Fruit fly (Drosophila melanogaster) whole organism, embryonic: ENCODE results near the gene CG9444.

Experiments
- Elba2 ChIP-seq: fragments of 200-800 bp; sonication (Bioruptor generic); optimal IDR thresholded peaks from 3 replicates; lab custom pipeline; 2016; ENCODE audit warnings: missing biosample characterization, missing genetic modification characterization
- en ChIP-seq: fragments of 200-800 bp; sonication (Bioruptor generic); optimal IDR thresholded peaks from 2 replicates; lab custom pipeline; 2016; ENCODE audit warnings: missing biosample characterization, missing genetic modification characterization
- phol ChIP-seq: fragments of 200-800 bp; sonication (Bioruptor generic); optimal IDR thresholded peaks from 3 replicates; lab custom pipeline; 2018; ENCODE audit warnings: missing biosample characterization, mild to moderate bottlenecking, missing genetic modification characterization, moderate library complexity

dm6 chr3R:9665405-9665804 is 18.7 kb downstream of the CG9444 start:
- TF ChIP-seq Elba2 (GFP tag; lab: Kevin White, UChicago), result no peak
- TF ChIP-seq en (GFP tag; lab: Kevin White, UChicago), result no peak
- no peak for TF ChIP-seq phol
